Fruit fly (Drosophila melanogaster) whole organism, larva: ENCODE data around the gene CG12691.

Experiments used
- noc ChIP-seq: fragments of 200-800 bp; sonication (Bioruptor generic); optimal IDR thresholded peaks from 3 replicates; lab custom pipeline; 2019; ENCODE audit warnings: missing biosample characterization, mild to moderate bottlenecking, missing genetic modification characterization, moderate library complexity

CG12691 gene

dm6 chrX:4302246-4302645 lies 36.3 kb downstream of the CG12691 start, which contains the start of gene CG12692:
CG12692 (minus strand) TSS chrX:4302346.
- TF ChIP-seq noc (tag; lab: Kevin White, UChicago), result no peak

dm6 chrX:4305980-4306379 lies 40.1 kb downstream of the CG12691 start:
- TF ChIP-seq noc (tag; lab: Kevin White, UChicago), result no peak

dm6 chrX:4311699-4312098 lies 45.8 kb downstream of the CG12691 start, which contains the start of gene CG15579:
CG15579 (minus strand) TSS chrX:4311799.
- TF ChIP-seq noc (tag; lab: Kevin White, UChicago), result no peak
